Worm (Caenorhabditis elegans) whole organism, L4 larva: ENCODE data around the gene unc-61.
A peak's percentile ranks its signal among the peaks of the same experiment; 100 is the strongest.

ENCODE experiments used
- F10B5.3 ChIP-seq: sonication (generic microtip); optimal IDR thresholded peaks from 2 replicates; lab custom pipeline; 2016; ENCODE audit warnings: mild to moderate bottlenecking, missing genetic modification characterization, missing compliant biosample characterization
- F37D6.2 ChIP-seq: sonication (generic microtip); optimal IDR thresholded peaks from 2 replicates; lab custom pipeline; 2016; ENCODE audit warnings: mild to moderate bottlenecking, missing genetic modification characterization, missing compliant biosample characterization
- R02D3.7 ChIP-seq: fragments of 150-350 bp; sonication (generic microtip); optimal IDR thresholded peaks from 3 replicates; lab custom pipeline; 2014; ENCODE audit warnings: missing biosample characterization, missing genetic modification characterization
- T20F7.1 ChIP-seq: fragments of 200-800 bp; sonication (Bioruptor generic); optimal IDR thresholded peaks from 2 replicates; lab custom pipeline; 2018; ENCODE audit warnings: mild to moderate bottlenecking, missing genetic modification characterization, missing compliant biosample characterization
- Y48G9A.11 ChIP-seq: fragments of 200-800 bp; sonication (Bioruptor generic); IDR thresholded peaks from 2 replicates; pipeline ENCODE4 v1.3.6; 2022; ENCODE audit warnings: missing genetic modification reagents, missing genetic modification characterization, missing compliant biosample characterization
- Y5F2A.4 ChIP-seq: fragments of 200-800 bp; sonication (Bioruptor generic); optimal IDR thresholded peaks from 2 replicates; lab custom pipeline; 2018; ENCODE audit warnings: mild to moderate bottlenecking, missing genetic modification characterization, missing compliant biosample characterization
- aha-1 ChIP-seq: fragments of 150-350 bp; peaks from one replicate; lab custom pipeline; 2014; ENCODE audit warnings: missing biosample characterization, missing genetic modification characterization
- aly-2 ChIP-seq: sonication (generic microtip); optimal IDR thresholded peaks from 2 replicates; lab custom pipeline; 2018; ENCODE audit warnings: missing biosample characterization, missing genetic modification characterization
- ama-1 ChIP-seq: fragments of 150-350 bp; optimal IDR thresholded peaks from 2 replicates; lab custom pipeline; 2014; ENCODE audit warnings: inconsistent platforms, mixed read lengths
- arid-1 ChIP-seq: fragments of 200-800 bp; sonication (Bioruptor generic); conservative IDR thresholded peaks from 2 replicates; pipeline ENCODE4 v1.3.6; 2022; ENCODE audit warnings: missing genetic modification reagents, missing genetic modification characterization, missing compliant biosample characterization
- ceh-20 ChIP-seq: fragments of 200-800 bp; sonication (Bioruptor generic); IDR thresholded peaks from 2 replicates; pipeline ENCODE4 v1.3.6; 2022; ENCODE audit warnings: missing genetic modification reagents, missing genetic modification characterization, missing compliant biosample characterization
- ceh-28 ChIP-seq: fragments of 150-350 bp; optimal IDR thresholded peaks from 2 replicates; lab custom pipeline; 2014; ENCODE audit warnings: missing biosample characterization, missing genetic modification reagents, missing genetic modification characterization
- ceh-32 ChIP-seq: sonication (generic microtip); optimal IDR thresholded peaks from 2 replicates; lab custom pipeline; 2016; ENCODE audit warnings: mild to moderate bottlenecking, missing genetic modification characterization, missing compliant biosample characterization; ENCODE audit not compliant: poor library complexity
- ceh-62 ChIP-seq: sonication (generic microtip); optimal IDR thresholded peaks from 2 replicates; lab custom pipeline; 2017; ENCODE audit warnings: missing biosample characterization, missing genetic modification characterization
- ces-1 ChIP-seq: fragments of 150-350 bp; sonication (generic microtip); optimal IDR thresholded peaks from 4 replicates; lab custom pipeline; 2014; ENCODE audit warnings: missing biosample characterization, missing genetic modification reagents, missing genetic modification characterization
- ctbp-1 ChIP-seq: fragments of 200-800 bp; sonication (Bioruptor generic); IDR thresholded peaks from 2 replicates; pipeline ENCODE4 v1.3.6; 2022; ENCODE audit warnings: missing genetic modification reagents, missing genetic modification characterization, missing compliant biosample characterization
- daf-16 ChIP-seq, 3 experiments: sonication (generic microtip); optimal IDR thresholded peaks; 2 replicates each; lab custom pipeline; 2016 to 2017; ENCODE audit warnings: missing genetic modification characterization in 3 of 3, missing genetic modification reagents in 3 of 3, mild to moderate bottlenecking in 2 of 3, missing compliant biosample characterization in 2 of 3, missing biosample characterization in 1 of 3, moderate library complexity in 1 of 3
- dmd-8 ChIP-seq: fragments of 200-800 bp; sonication (Bioruptor generic); IDR thresholded peaks from 2 replicates; pipeline ENCODE4 v1.3.6; 2022; ENCODE audit warnings: missing genetic modification characterization, missing compliant biosample characterization
- dmd-9 ChIP-seq: fragments of 200-800 bp; sonication (Bioruptor generic); IDR thresholded peaks from 2 replicates; pipeline ENCODE4 v1.3.6; 2022; ENCODE audit warnings: missing genetic modification reagents, missing genetic modification characterization, missing compliant biosample characterization
- dpl-1 ChIP-seq: fragments of 150-350 bp; optimal IDR thresholded peaks from 2 replicates; lab custom pipeline; 2014; ENCODE audit warnings: missing biosample characterization, missing genetic modification reagents, missing genetic modification characterization
- dve-1 ChIP-seq: sonication (generic microtip); optimal IDR thresholded peaks from 2 replicates; lab custom pipeline; 2017; ENCODE audit warnings: antibody characterized with exemption, mild to moderate bottlenecking, missing genetic modification characterization, missing compliant biosample characterization; ENCODE audit not compliant: insufficient read depth
- fkh-10 ChIP-seq: fragments of 150-350 bp; optimal IDR thresholded peaks from 2 replicates; lab custom pipeline; 2014; ENCODE audit warnings: missing biosample characterization, missing genetic modification reagents, missing genetic modification characterization
- fos-1 ChIP-seq: fragments of 150-350 bp; optimal IDR thresholded peaks from 2 replicates; lab custom pipeline; 2014; ENCODE audit warnings: missing biosample characterization, missing genetic modification characterization
- hlh-11 ChIP-seq: fragments of 200-800 bp; sonication (Bioruptor generic); optimal IDR thresholded peaks from 2 replicates; lab custom pipeline; 2018; ENCODE audit warnings: mild to moderate bottlenecking, missing genetic modification characterization, missing compliant biosample characterization
- hmg-1.1 ChIP-seq: fragments of 200-800 bp; sonication (Bioruptor generic); IDR thresholded peaks from 2 replicates; pipeline ENCODE4 v1.3.6; 2022; ENCODE audit warnings: missing genetic modification reagents, missing genetic modification characterization, missing compliant biosample characterization
- jun-1 ChIP-seq: fragments of 150-350 bp; optimal IDR thresholded peaks from 2 replicates; lab custom pipeline; 2014; ENCODE audit warnings: missing biosample characterization, missing genetic modification reagents, missing genetic modification characterization
- lim-7 ChIP-seq: fragments of 200-800 bp; sonication (Bioruptor generic); IDR thresholded peaks from 2 replicates; pipeline ENCODE4 v1.3.6; 2022; ENCODE audit warnings: missing genetic modification characterization, missing compliant biosample characterization
- lin-29 ChIP-seq: fragments of 200-800 bp; sonication (Bioruptor generic); IDR thresholded peaks from 2 replicates; pipeline ENCODE4 v1.3.6; 2022; ENCODE audit warnings: missing genetic modification reagents, missing genetic modification characterization, missing compliant biosample characterization
- lin-38 ChIP-seq: fragments of 200-800 bp; sonication (Bioruptor generic); IDR thresholded peaks from 2 replicates; pipeline ENCODE4 v1.3.6; 2022; ENCODE audit warnings: missing genetic modification reagents, missing genetic modification characterization, missing compliant biosample characterization
- lin-39 ChIP-seq: fragments of 150-350 bp; optimal IDR thresholded peaks from 2 replicates; lab custom pipeline; 2014; ENCODE audit warnings: missing biosample characterization, missing genetic modification reagents, missing genetic modification characterization
- lsy-2 ChIP-seq, 2 experiments: fragments of 150-350 bp in 1 of 2; sonication (generic microtip) in 1 of 2; optimal IDR thresholded peaks; 2 replicates each; lab custom pipeline; 2014 to 2017; ENCODE audit warnings: missing biosample characterization in 2 of 2, missing genetic modification characterization in 2 of 2
- madf-5 ChIP-seq, 2 experiments: fragments of 200-800 bp; sonication (Bioruptor generic); IDR thresholded peaks; 2 replicates each; pipeline ENCODE4 v1.3.6; 2022; ENCODE audit warnings: missing compliant biosample characterization in 2 of 2, missing genetic modification characterization in 2 of 2
- mes-2 ChIP-seq: sonication (generic microtip); optimal IDR thresholded peaks from 2 replicates; lab custom pipeline; 2016; ENCODE audit warnings: missing genotype, mild to moderate bottlenecking, missing genetic modification characterization, missing compliant biosample characterization; ENCODE audit not compliant: poor library complexity, severe bottlenecking
- nhr-10 ChIP-seq: fragments of 150-350 bp; optimal IDR thresholded peaks from 2 replicates; lab custom pipeline; 2014; ENCODE audit warnings: missing biosample characterization, missing genetic modification characterization
- nhr-102 ChIP-seq: sonication (generic microtip); optimal IDR thresholded peaks from 2 replicates; lab custom pipeline; 2016; ENCODE audit warnings: mild to moderate bottlenecking, missing genetic modification characterization, moderate library complexity, missing compliant biosample characterization
- nhr-237 ChIP-seq: sonication (generic microtip); optimal IDR thresholded peaks from 2 replicates; lab custom pipeline; 2017; ENCODE audit warnings: missing biosample characterization, missing genetic modification characterization
- nhr-25 ChIP-seq: sonication (generic microtip); optimal IDR thresholded peaks from 2 replicates; lab custom pipeline; 2017; ENCODE audit warnings: missing genetic modification characterization, mild to moderate bottlenecking, missing compliant biosample characterization, antibody characterized with exemption, moderate library complexity, borderline replicate concordance; ENCODE audit not compliant: insufficient read depth
- nhr-6 ChIP-seq: fragments of 150-350 bp; optimal IDR thresholded peaks from 2 replicates; lab custom pipeline; 2014; ENCODE audit warnings: missing biosample characterization, missing genetic modification characterization
- php-3 ChIP-seq: fragments of 200-800 bp; sonication (Bioruptor generic); IDR thresholded peaks from 2 replicates; pipeline ENCODE4 v1.3.6; 2022; ENCODE audit warnings: missing genetic modification reagents, missing genetic modification characterization, missing compliant biosample characterization
- saeg-2 ChIP-seq: fragments of 200-800 bp; sonication (Bioruptor generic); IDR thresholded peaks from 2 replicates; pipeline ENCODE4 v1.3.6; 2022; ENCODE audit warnings: missing genetic modification reagents, missing genetic modification characterization, missing compliant biosample characterization
- skn-1 ChIP-seq: fragments of 150-350 bp; optimal IDR thresholded peaks from 2 replicates; lab custom pipeline; 2014; ENCODE audit warnings: missing biosample characterization, missing genetic modification characterization
- snpc-1.2 ChIP-seq: fragments of 200-800 bp; sonication (Bioruptor generic); IDR thresholded peaks from 2 replicates; pipeline ENCODE4 v1.3.6; 2022; ENCODE audit warnings: missing genetic modification reagents, missing genetic modification characterization, missing compliant biosample characterization
- spr-3 ChIP-seq: fragments of 200-800 bp; sonication (Bioruptor generic); optimal IDR thresholded peaks from 2 replicates; lab custom pipeline; 2018; ENCODE audit warnings: mild to moderate bottlenecking, missing genetic modification characterization, missing compliant biosample characterization
- tra-1 ChIP-seq: fragments of 200-800 bp; sonication (Bioruptor generic); IDR thresholded peaks from 2 replicates; pipeline ENCODE4 v1.3.6; 2022; ENCODE audit warnings: missing genetic modification reagents, missing genetic modification characterization, missing compliant biosample characterization
- unc-39 ChIP-seq: sonication (generic microtip); optimal IDR thresholded peaks from 2 replicates; lab custom pipeline; 2017; ENCODE audit warnings: missing biosample characterization, missing genetic modification characterization
- unc-62 ChIP-seq, 3 experiments: fragments of 150-350 bp in 1 of 3; sonication (generic microtip); optimal IDR thresholded peaks in 2 of 3; peaks in 1 of 3; 1 replicate in 1 of 3; 2 replicates in 2 of 3; lab custom pipeline; 2014 to 2017; ENCODE audit warnings: missing biosample characterization in 3 of 3, missing genetic modification characterization in 3 of 3, missing genetic modification reagents in 3 of 3, missing genotype in 1 of 3
- vab-7 ChIP-seq: fragments of 200-800 bp; sonication (Bioruptor generic); IDR thresholded peaks from 2 replicates; pipeline ENCODE4 v1.3.6; 2022; ENCODE audit warnings: missing genetic modification reagents, missing genetic modification characterization, missing compliant biosample characterization
- zag-1 ChIP-seq: fragments of 150-350 bp; optimal IDR thresholded peaks from 2 replicates; lab custom pipeline; 2014; ENCODE audit warnings: missing biosample characterization, missing genetic modification characterization
- zfp-2 ChIP-seq: sonication (generic microtip); optimal IDR thresholded peaks from 2 replicates; lab custom pipeline; 2016; ENCODE audit warnings: mild to moderate bottlenecking, missing genetic modification characterization, missing compliant biosample characterization
- zfp-3 ChIP-seq: fragments of 200-800 bp; sonication (Bioruptor generic); conservative IDR thresholded peaks from 2 replicates; pipeline ENCODE4 v1.3.6; 2022; ENCODE audit warnings: missing genetic modification reagents, missing genetic modification characterization, missing compliant biosample characterization
- ztf-11 ChIP-seq: fragments of 150-350 bp; optimal IDR thresholded peaks from 2 replicates; lab custom pipeline; 2014; ENCODE audit warnings: missing biosample characterization, missing genetic modification characterization
- ztf-7 ChIP-seq: fragments of 150-350 bp; optimal IDR thresholded peaks from 2 replicates; lab custom pipeline; 2014; ENCODE audit warnings: missing biosample characterization, missing genetic modification characterization

The unc-61 gene

ce11 chrV:14734187-14734765, at the start of gene unc-61:
Gene unc-61, minus strand, starts transcription at chrV:14734237.
- TF ChIP-seq lin-39 (tag; lab: Kevin White, UChicago) (no peak), ceh-32 (tag; lab: Kevin White, UChicago) (no peak), dve-1 (tag; lab: Kevin White, UChicago) (no peak), T20F7.1 (no peak), unc-39 (tag; lab: Kevin White, UChicago) (no peak), aly-2 (no peak), nhr-102 (tag; lab: Kevin White, UChicago) (no peak), tra-1 (no peak), lsy-2 (tag; optimal IDR thresholded peaks at IDR 0.05; lab: Kevin White, UChicago) (no peak), fkh-10 (no peak), ama-1 (lab: Kevin White, UChicago) (no peak), Y5F2A.4 (GFP tag; lab: Kevin White, UChicago) (no peak), Y48G9A.11 (GFP tag; lab: Robert Waterston, UW) (no peak), lin-29 (GFP tag; lab: Robert Waterston, UW) (no peak), ztf-7 (tag; lab: Kevin White, UChicago) (no peak), mes-2 (peak; percentile 35), aha-1 (tag; lab: Kevin White, UChicago) (peak; percentile 89), snpc-1.2 (GFP tag; lab: Robert Waterston, UW) (no peak), dpl-1 (GFP tag; lab: Kevin White, UChicago) (peak; percentile 84), nhr-6 (tag; lab: Kevin White, UChicago) (peak; percentile 87), saeg-2 (GFP tag; lab: Robert Waterston, UW) (no peak), R02D3.7 (tag; lab: Kevin White, UChicago) (peak; percentile 52), madf-5 (GFP tag; IDR thresholded peaks at IDR 0.05; lab: Robert Waterston, UW) (no peak), nhr-237 (tag; lab: Kevin White, UChicago) (no peak), ceh-28 (no peak), zfp-2 (tag; lab: Kevin White, UChicago) (no peak), daf-16 (GFP tag; optimal IDR thresholded peaks at IDR 0.05; lab: Kevin White, UChicago) (no peak), daf-16 (tag; optimal IDR thresholded peaks at IDR 0.05; lab: Kevin White, UChicago) (no peak), skn-1 (tag; lab: Kevin White, UChicago) (no peak), ctbp-1 (GFP tag; lab: Robert Waterston, UW) (no peak), zag-1 (tag; lab: Kevin White, UChicago) (no peak), dmd-8 (no peak), ztf-11 (tag; lab: Kevin White, UChicago) (no peak), F10B5.3 (tag; lab: Kevin White, UChicago) (no peak), jun-1 (tag; lab: Kevin White, UChicago) (no peak), nhr-10 (tag; lab: Kevin White, UChicago) (no peak), lin-38 (GFP tag; lab: Robert Waterston, UW) (peak; percentile 85; the same call in 1 of the 2 replicates), fos-1 (tag; lab: Kevin White, UChicago) (no peak), arid-1 (GFP tag; lab: Robert Waterston, UW) (no peak), ces-1 (GFP tag; lab: Kevin White, UChicago) (peak; percentile 27), ceh-20 (no peak), hmg-1.1 (no peak)

- TF ChIP-seq ceh-62 (tag; lab: Kevin White, UChicago) (no peak), hlh-11 (tag; lab: Kevin White, UChicago) (no peak), lim-7 (GFP tag; lab: Robert Waterston, UW) (no peak), vab-7 (no peak), ctbp-1 (GFP tag; lab: Robert Waterston, UW) (no peak), lsy-2 (tag; optimal IDR thresholded peaks at IDR 0.05; lab: Kevin White, UChicago) (no peak), zfp-3 (no peak), snpc-1.2 (GFP tag; lab: Robert Waterston, UW) (no peak), php-3 (GFP tag; lab: Robert Waterston, UW) (no peak), spr-3 (no peak), dmd-9 (GFP tag; lab: Robert Waterston, UW) (no peak), unc-62 (GFP tag; optimal IDR thresholded peaks at IDR 0.05 in 1 of 2; lab: Kevin White, UChicago) (no peak), unc-62 (tag; optimal IDR thresholded peaks at IDR 0.05; lab: Kevin White, UChicago) (no peak), nhr-25 (tag; lab: Kevin White, UChicago) (no peak), F37D6.2 (tag; lab: Kevin White, UChicago) (no peak)
These were observed 47.1 kb upstream of the unc-61 start, which contains the start of gene Y50E8A.11 for ce11 chrV:14781130-14781529. Gene Y50E8A.11, plus strand, starts transcription at chrV:14781430.
